Worm (Caenorhabditis elegans): ENCODE data around the gene misc-1.

DNA sequence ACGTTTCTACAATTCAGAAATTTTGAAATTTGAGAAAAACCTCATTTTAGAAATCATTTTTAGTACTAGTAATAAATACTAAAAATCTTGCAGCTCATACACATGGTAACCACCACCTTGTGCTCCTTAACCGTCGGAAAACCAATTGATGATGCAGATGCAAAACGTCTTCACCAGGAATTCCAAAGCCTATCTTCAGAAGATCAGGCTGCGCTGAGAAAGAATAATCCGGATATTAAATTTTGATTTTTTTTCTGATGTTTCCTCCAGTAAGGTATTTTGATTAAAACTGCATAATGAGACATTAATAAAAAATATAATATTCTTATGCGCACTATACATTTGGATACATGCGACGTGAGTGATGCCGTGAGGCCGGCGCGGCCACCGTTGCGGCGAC is 34.4 kb downstream of the misc-1 start:
- TF ChIP-seq pqm-1 (tag; optimal IDR thresholded peaks at IDR 0.05) (no peak), lin-39 (tag; optimal IDR thresholded peaks at IDR 0.05) (no peak), unc-62 (GFP tag; optimal IDR thresholded peaks at IDR 0.05) (no peak), snpc-4 (tag; optimal IDR thresholded peaks at IDR 0.05) (no peak), ceh-9 (tag; optimal IDR thresholded peaks at IDR 0.05) (no peak), ceh-16 (tag; optimal IDR thresholded peaks at IDR 0.05) (no peak), ZK546.5 (tag; optimal IDR thresholded peaks at IDR 0.05) (no peak), hmg-11 (tag; optimal IDR thresholded peaks at IDR 0.05) (no peak), elt-2 (tag; optimal IDR thresholded peaks at IDR 0.05) (no peak), ztf-4 (tag; optimal IDR thresholded peaks at IDR 0.05) (no peak), jun-1 (tag; optimal IDR thresholded peaks at IDR 0.05) (no peak), zag-1 (tag; optimal IDR thresholded peaks at IDR 0.05) (no peak), ceh-82 (tag; optimal IDR thresholded peaks at IDR 0.05) (no peak), pha-4 (tag; optimal IDR thresholded peaks at IDR 0.05) (no peak)

Measured in whole organism, L3 larva.